Worm (Caenorhabditis elegans) whole organism, L2 larva: ENCODE data around the gene C11G10.1.

Experiments
- F13H6.1 ChIP-seq: sonication (generic microtip); optimal IDR thresholded peaks from 2 replicates; lab custom pipeline; 2016; ENCODE audit warnings: missing genetic modification characterization, missing compliant biosample characterization
- R02D3.7 ChIP-seq: fragments of 150-350 bp; optimal IDR thresholded peaks from 2 replicates; lab custom pipeline; 2014; ENCODE audit warnings: missing biosample characterization, missing genetic modification characterization
- Y55F3AM.14 ChIP-seq: fragments of 200-800 bp; sonication (Bioruptor generic); optimal IDR thresholded peaks from 2 replicates; lab custom pipeline; 2018; ENCODE audit warnings: mild to moderate bottlenecking, missing genetic modification characterization, missing compliant biosample characterization
- ZK546.5 ChIP-seq: sonication (generic microtip); optimal IDR thresholded peaks from 2 replicates; lab custom pipeline; 2017; ENCODE audit warnings: missing biosample characterization, missing genetic modification characterization
- aly-2 ChIP-seq: fragments of 150-350 bp; optimal IDR thresholded peaks from 2 replicates; lab custom pipeline; 2014; ENCODE audit warnings: missing biosample characterization, missing genetic modification characterization
- blmp-1 ChIP-seq: sonication (generic microtip); optimal IDR thresholded peaks from 2 replicates; lab custom pipeline; 2017; ENCODE audit warnings: missing genetic modification characterization, mild to moderate bottlenecking, missing compliant biosample characterization, antibody characterized with exemption, moderate library complexity; ENCODE audit not compliant: insufficient read depth
- ceh-16 ChIP-seq: fragments of 150-350 bp; optimal IDR thresholded peaks from 2 replicates; lab custom pipeline; 2014; ENCODE audit warnings: missing biosample characterization, missing genetic modification characterization
- ceh-82 ChIP-seq: fragments of 150-350 bp; optimal IDR thresholded peaks from 2 replicates; lab custom pipeline; 2014; ENCODE audit warnings: missing biosample characterization, missing genetic modification characterization
- crh-2 ChIP-seq: sonication (generic microtip); optimal IDR thresholded peaks from 2 replicates; lab custom pipeline; 2017; ENCODE audit warnings: missing biosample characterization, missing genetic modification characterization
- dmd-4 ChIP-seq: sonication (generic microtip); optimal IDR thresholded peaks from 2 replicates; lab custom pipeline; 2017; ENCODE audit warnings: missing biosample characterization, missing genetic modification characterization
- egl-27 ChIP-seq: sonication (generic microtip); optimal IDR thresholded peaks from 3 replicates; lab custom pipeline; 2017; ENCODE audit warnings: missing biosample characterization, missing genetic modification reagents, missing genetic modification characterization
- elt-1 ChIP-seq: fragments of 150-350 bp; optimal IDR thresholded peaks from 2 replicates; lab custom pipeline; 2014; ENCODE audit warnings: missing biosample characterization, missing genetic modification characterization
- elt-3 ChIP-seq: sonication (generic microtip); optimal IDR thresholded peaks from 2 replicates; lab custom pipeline; 2017; ENCODE audit warnings: missing biosample characterization, missing genetic modification characterization
- fos-1 ChIP-seq: fragments of 150-350 bp; optimal IDR thresholded peaks from 2 replicates; lab custom pipeline; 2014; ENCODE audit warnings: missing biosample characterization, missing genetic modification characterization
- gmeb-1 ChIP-seq: fragments of 150-350 bp; optimal IDR thresholded peaks from 2 replicates; lab custom pipeline; 2014; ENCODE audit warnings: missing biosample characterization, missing genetic modification characterization
- lin-11 ChIP-seq: fragments of 150-350 bp; sonication (generic microtip); optimal IDR thresholded peaks from 2 replicates; lab custom pipeline; 2014; ENCODE audit warnings: missing biosample characterization, missing genetic modification characterization, inconsistent platforms, mixed read lengths
- lin-13 ChIP-seq: fragments of 150-350 bp; optimal IDR thresholded peaks from 2 replicates; lab custom pipeline; 2014; ENCODE audit warnings: missing biosample characterization, missing genetic modification reagents, missing genetic modification characterization
- mab-5 ChIP-seq: fragments of 150-350 bp; optimal IDR thresholded peaks from 2 replicates; lab custom pipeline; 2014; ENCODE audit warnings: missing biosample characterization, missing genetic modification characterization
- mdl-1 ChIP-seq, 2 experiments: fragments of 150-350 bp in 1 of 2; sonication (generic microtip) in 1 of 2; optimal IDR thresholded peaks; 2 replicates each; lab custom pipeline; 2017; ENCODE audit warnings: missing biosample characterization in 2 of 2, missing genetic modification characterization in 2 of 2
- nhr-10 ChIP-seq: sonication (generic microtip); optimal IDR thresholded peaks from 2 replicates; lab custom pipeline; 2017; ENCODE audit warnings: missing biosample characterization, missing genetic modification characterization
- nhr-11 ChIP-seq: fragments of 150-350 bp; optimal IDR thresholded peaks from 2 replicates; lab custom pipeline; 2014; ENCODE audit warnings: missing biosample characterization, missing genetic modification characterization
- nhr-12 ChIP-seq: fragments of 150-350 bp; optimal IDR thresholded peaks from 2 replicates; lab custom pipeline; 2014; ENCODE audit warnings: missing biosample characterization, missing genetic modification characterization
- nhr-21 ChIP-seq: fragments of 150-350 bp; optimal IDR thresholded peaks from 2 replicates; lab custom pipeline; 2014; ENCODE audit warnings: missing biosample characterization, missing genetic modification characterization
- nhr-23 ChIP-seq: fragments of 150-350 bp; optimal IDR thresholded peaks from 2 replicates; lab custom pipeline; 2014; ENCODE audit warnings: missing biosample characterization, missing genetic modification reagents, missing genetic modification characterization
- nhr-237 ChIP-seq: fragments of 150-350 bp; optimal IDR thresholded peaks from 2 replicates; lab custom pipeline; 2014; ENCODE audit warnings: missing biosample characterization, missing genetic modification characterization
- nhr-25 ChIP-seq: fragments of 150-350 bp; sonication (generic microtip); optimal IDR thresholded peaks from 3 replicates; lab custom pipeline; 2014; ENCODE audit warnings: missing biosample characterization, missing genetic modification characterization
- nhr-6 ChIP-seq: fragments of 150-350 bp; optimal IDR thresholded peaks from 2 replicates; lab custom pipeline; 2014; ENCODE audit warnings: missing biosample characterization, missing genetic modification characterization
- nhr-77 ChIP-seq: fragments of 150-350 bp; optimal IDR thresholded peaks from 2 replicates; lab custom pipeline; 2014; ENCODE audit warnings: missing biosample characterization, missing genetic modification characterization
- sem-4 ChIP-seq: fragments of 150-350 bp; optimal IDR thresholded peaks from 2 replicates; lab custom pipeline; 2014; ENCODE audit warnings: missing biosample characterization, missing genetic modification reagents, missing genetic modification characterization
- skn-1 ChIP-seq: sonication (generic microtip); optimal IDR thresholded peaks from 2 replicates; lab custom pipeline; 2017; ENCODE audit warnings: missing biosample characterization, missing genetic modification characterization
- snpc-4 ChIP-seq: fragments of 150-350 bp; optimal IDR thresholded peaks from 2 replicates; lab custom pipeline; 2014; ENCODE audit warnings: missing biosample characterization, missing genetic modification characterization
- unc-62 ChIP-seq: fragments of 150-350 bp; optimal IDR thresholded peaks from 2 replicates; lab custom pipeline; 2014; ENCODE audit warnings: missing biosample characterization, missing genetic modification reagents, missing genetic modification characterization
- zag-1 ChIP-seq: fragments of 150-350 bp; optimal IDR thresholded peaks from 2 replicates; lab custom pipeline; 2014; ENCODE audit warnings: missing biosample characterization, missing genetic modification characterization
- ztf-1 ChIP-seq: fragments of 200-800 bp; sonication (Bioruptor generic); conservative IDR thresholded peaks from 2 replicates; pipeline ENCODE4 v1.3.6; 2022; ENCODE audit warnings: missing genetic modification characterization, missing compliant biosample characterization
- ztf-11 ChIP-seq: sonication (generic microtip); optimal IDR thresholded peaks from 2 replicates; lab custom pipeline; 2017; ENCODE audit warnings: missing biosample characterization, missing genetic modification characterization

Gene C11G10.1

DNA sequence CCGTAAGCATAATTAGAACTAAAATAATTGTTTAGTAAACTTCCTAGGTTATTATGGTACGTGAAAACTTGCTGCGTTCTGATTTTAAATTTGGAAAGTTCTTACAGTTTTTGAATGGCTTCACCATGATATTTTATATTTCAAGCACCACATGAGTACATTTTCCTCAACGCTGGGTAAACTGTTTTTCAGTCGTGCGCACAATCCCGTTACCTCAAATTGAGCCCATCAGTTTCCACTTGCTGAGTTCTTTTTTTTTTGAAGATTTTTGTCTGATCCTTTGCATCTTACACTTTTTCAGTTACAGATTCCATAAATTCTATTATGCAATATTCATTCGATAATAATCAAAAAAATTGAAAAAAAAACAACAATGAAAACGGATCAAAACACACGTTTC is 38.0 kb downstream of the C11G10.1 start:
- TF ChIP-seq lin-13 (GFP tag; lab: Kevin White, UChicago) (no peak), crh-2 (tag; lab: Kevin White, UChicago) (no peak)

DNA sequence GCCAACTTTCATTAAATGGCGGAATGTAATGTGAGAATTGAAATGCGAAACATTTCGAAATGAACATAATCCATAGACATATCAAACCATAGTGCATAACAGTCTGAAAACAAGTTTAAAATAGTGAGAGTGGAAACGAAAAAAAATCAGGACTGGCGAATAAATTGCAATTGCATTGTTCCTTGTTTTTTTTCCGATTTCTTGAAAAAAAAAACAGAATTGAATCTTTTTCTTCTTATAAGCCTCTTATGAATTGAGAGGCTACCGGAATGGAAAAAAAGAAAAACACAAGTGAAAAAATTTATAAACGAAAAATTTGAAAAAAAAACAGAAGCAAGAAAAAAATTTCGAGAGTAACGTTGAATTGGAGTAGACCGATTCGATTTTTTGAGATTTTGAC is 42.0 kb downstream of the C11G10.1 start, which contains the start of gene R07D5.2:
Gene R07D5.2, minus strand, starts transcription at position 101 of the 400 bp plus-strand sequence.
- TF ChIP-seq skn-1 (no peak), lin-11 (tag; lab: Kevin White, UChicago) (no peak), ceh-82 (tag; lab: Kevin White, UChicago) (no peak), elt-1 (no peak), nhr-77 (tag; lab: Kevin White, UChicago) (no peak), nhr-10 (tag; lab: Kevin White, UChicago) (no peak), ztf-1 (no peak), nhr-12 (tag; lab: Kevin White, UChicago) (no peak), lin-13 (GFP tag; lab: Kevin White, UChicago) (no peak), nhr-23 (tag; lab: Kevin White, UChicago) (no peak), blmp-1 (tag; lab: Kevin White, UChicago) (no peak), sem-4 (tag; lab: Kevin White, UChicago) (no peak), aly-2 (tag; lab: Kevin White, UChicago) (no peak), nhr-6 (tag; lab: Kevin White, UChicago) (no peak), Y55F3AM.14 (GFP tag; lab: Kevin White, UChicago) (no peak), ZK546.5 (no peak)
- TF ChIP-seq, all 48 proteins: peak for 0

DNA sequence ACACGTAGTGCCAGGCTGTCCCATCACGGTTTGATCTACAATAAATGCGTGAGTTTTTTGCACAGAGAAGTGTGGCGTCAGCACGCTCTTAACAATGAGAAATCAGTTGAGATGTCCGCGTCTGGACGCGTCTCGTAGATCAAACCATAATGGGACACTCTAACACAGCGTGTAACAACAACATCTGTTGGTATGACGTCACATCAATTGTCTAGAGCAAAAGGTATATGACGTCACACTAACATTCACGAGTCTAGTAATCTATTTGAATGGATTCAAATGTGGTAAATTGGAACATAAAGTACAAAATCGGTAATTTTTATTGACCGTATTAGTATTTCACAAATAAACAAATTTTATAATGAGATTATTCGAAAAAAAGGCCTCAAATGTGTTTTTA is 42.8 kb downstream of the C11G10.1 start:
- TF ChIP-seq mdl-1 (tag; optimal IDR thresholded peaks at IDR 0.05; lab: Kevin White, UChicago) (no peak), nhr-237 (tag; lab: Kevin White, UChicago) (no peak), zag-1 (tag; lab: Kevin White, UChicago) (no peak), lin-11 (tag; lab: Kevin White, UChicago) (no peak), nhr-23 (tag; lab: Kevin White, UChicago) (no peak), nhr-11 (tag; lab: Kevin White, UChicago) (no peak), nhr-25 (tag; lab: Kevin White, UChicago) (no peak), nhr-10 (tag; lab: Kevin White, UChicago) (no peak), R02D3.7 (no peak), mab-5 (tag; lab: Kevin White, UChicago) (no peak), dmd-4 (no peak), ztf-11 (tag; lab: Kevin White, UChicago) (no peak), fos-1 (tag; lab: Kevin White, UChicago) (no peak), ZK546.5 (no peak), ceh-16 (no peak), nhr-21 (tag; lab: Kevin White, UChicago) (no peak), elt-3 (no peak)

DNA sequence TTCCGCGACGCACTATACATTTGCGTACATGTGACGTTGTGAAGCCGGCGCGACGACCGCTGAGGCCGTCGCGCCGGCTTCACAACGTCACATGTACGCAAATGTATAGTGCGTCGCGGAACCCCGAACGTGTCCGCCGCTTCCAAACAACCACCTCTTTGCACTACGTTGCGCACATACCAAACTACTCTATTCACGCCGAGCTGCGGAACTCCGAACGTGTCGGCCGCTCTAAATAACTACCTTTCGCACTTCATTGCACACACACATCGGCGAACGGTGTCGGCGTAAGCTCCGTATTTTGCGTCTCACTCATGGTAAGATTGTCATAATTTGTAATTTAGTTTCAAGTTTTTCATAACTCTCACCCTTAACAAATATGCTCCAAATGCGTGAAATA is 46.4 kb downstream of the C11G10.1 start:
- TF ChIP-seq egl-27, result no peak
- TF ChIP-seq gmeb-1 (tag; lab: Kevin White, UChicago), result no peak
- no peak for TF ChIP-seq nhr-237 (tag; lab: Kevin White, UChicago)
- no peak for TF ChIP-seq ztf-1
- no peak for TF ChIP-seq nhr-11 (tag; lab: Kevin White, UChicago)
- no peak for TF ChIP-seq snpc-4
- no peak for TF ChIP-seq nhr-6 (tag; lab: Kevin White, UChicago)
- no peak for TF ChIP-seq nhr-23 (tag; lab: Kevin White, UChicago)
- TF ChIP-seq elt-1, result no peak
- no peak for TF ChIP-seq zag-1 (tag; lab: Kevin White, UChicago)
- TF ChIP-seq blmp-1 (tag; lab: Kevin White, UChicago), result no peak
- no peak for TF ChIP-seq ZK546.5
- no peak for TF ChIP-seq unc-62 (GFP tag; lab: Kevin White, UChicago)
- no peak for TF ChIP-seq nhr-21 (tag; lab: Kevin White, UChicago)
- TF ChIP-seq R02D3.7, result no peak
- no peak for TF ChIP-seq lin-13 (GFP tag; lab: Kevin White, UChicago)

DNA sequence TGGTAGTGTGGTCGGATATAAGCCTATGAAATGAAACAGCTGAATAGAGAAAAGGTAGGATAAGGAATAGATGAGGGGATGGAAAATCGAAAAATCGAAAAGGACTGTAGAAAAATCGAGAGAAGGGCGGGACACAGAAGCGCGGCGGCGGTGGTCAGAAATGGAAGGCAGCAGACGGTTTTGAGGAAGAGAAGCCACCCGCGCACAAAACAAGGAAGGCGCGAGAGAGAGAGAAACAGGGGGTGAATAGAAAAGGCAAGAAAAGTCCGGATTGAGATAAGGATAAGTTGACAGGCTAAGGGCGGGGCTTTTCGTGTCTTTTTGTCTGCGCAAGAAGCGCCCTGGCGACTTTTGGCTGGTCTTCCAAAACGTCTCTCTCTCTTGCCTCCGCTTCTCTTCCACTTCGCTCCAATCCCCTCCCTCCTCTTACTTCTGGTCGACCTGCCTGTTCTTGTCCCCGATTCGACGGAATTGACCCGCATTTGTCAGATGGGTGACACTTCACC is 50.7 kb downstream of the C11G10.1 start, which contains the start of gene mlt-9:
Gene mlt-9, minus strand, starts transcription at position 51 of the 506 bp plus-strand sequence.
- TF ChIP-seq F13H6.1 (tag; lab: Kevin White, UChicago), result no peak
